Worm (Caenorhabditis elegans): ENCODE data around the gene str-106.

str-106 gene

ce11 chrV:16155111-16155510 lies 25.3 kb upstream of the str-106 start, which contains the start of gene str-97:
str-97 (minus strand) TSS chrV:16155211.
- no peak for TF ChIP-seq mdl-1 (tag; optimal IDR thresholded peaks at IDR 0.05)
- no peak for TF ChIP-seq lin-39 (tag; optimal IDR thresholded peaks at IDR 0.05)
- no peak for TF ChIP-seq skn-1 (tag; optimal IDR thresholded peaks at IDR 0.05)
- TF ChIP-seq ceh-82 (tag; optimal IDR thresholded peaks at IDR 0.05), result no peak
- TF ChIP-seq C34F6.9 (tag; optimal IDR thresholded peaks at IDR 0.05), result no peak
- TF ChIP-seq gmeb-1 (tag; optimal IDR thresholded peaks at IDR 0.05), result no peak
- no peak for TF ChIP-seq nhr-11 (tag; optimal IDR thresholded peaks at IDR 0.05)
- no peak for TF ChIP-seq nhr-21 (tag; optimal IDR thresholded peaks at IDR 0.05)
- no peak for TF ChIP-seq unc-39 (tag; optimal IDR thresholded peaks at IDR 0.05)
- TF ChIP-seq mbf-1 (tag; optimal IDR thresholded peaks at IDR 0.05), result no peak
- TF ChIP-seq unc-62 (GFP tag; optimal IDR thresholded peaks at IDR 0.05), result no peak
- TF ChIP-seq nhr-237 (tag; optimal IDR thresholded peaks at IDR 0.05), result no peak
- TF ChIP-seq ceh-16 (tag; optimal IDR thresholded peaks at IDR 0.05), result no peak
- TF ChIP-seq crh-2 (tag; optimal IDR thresholded peaks at IDR 0.05), result no peak
- no peak for TF ChIP-seq elt-3 (tag; optimal IDR thresholded peaks at IDR 0.05)
- TF ChIP-seq dmd-4 (tag; optimal IDR thresholded peaks at IDR 0.05), result no peak
- TF ChIP-seq nhr-10 (tag; optimal IDR thresholded peaks at IDR 0.05), result no peak
- TF ChIP-seq R02D3.7 (tag; optimal IDR thresholded peaks at IDR 0.05), result no peak
- no peak for TF ChIP-seq lin-11 (tag; optimal IDR thresholded peaks at IDR 0.05)
- no peak for TF ChIP-seq nhr-23 (tag; optimal IDR thresholded peaks at IDR 0.05)

ce11 chrV:16158391-16158790 lies 22.1 kb upstream of the str-106 start, which contains the start of gene str-99:
str-99 (minus strand) TSS chrV:16158491.
- TF ChIP-seq mab-5 (tag; optimal IDR thresholded peaks at IDR 0.05) (no peak), gmeb-1 (tag; optimal IDR thresholded peaks at IDR 0.05) (no peak), ztf-1 (GFP tag; conservative IDR thresholded peaks at IDR 0.05) (no peak), C34F6.9 (tag; optimal IDR thresholded peaks at IDR 0.05) (no peak), nhr-23 (tag; optimal IDR thresholded peaks at IDR 0.05) (no peak), lsy-2 (tag; optimal IDR thresholded peaks at IDR 0.05) (no peak), nhr-129 (tag; optimal IDR thresholded peaks at IDR 0.05) (no peak), F13H6.1 (tag; optimal IDR thresholded peaks at IDR 0.05) (no peak), unc-55 (GFP tag; optimal IDR thresholded peaks at IDR 0.05) (no peak), ZK546.5 (tag; optimal IDR thresholded peaks at IDR 0.05) (no peak), fos-1 (tag; optimal IDR thresholded peaks at IDR 0.05) (no peak), Y55F3AM.14 (GFP tag; optimal IDR thresholded peaks at IDR 0.05) (no peak), elt-1 (tag; optimal IDR thresholded peaks at IDR 0.05) (no peak), peb-1 (tag; optimal IDR thresholded peaks at IDR 0.05) (no peak), ztf-4 (tag; optimal IDR thresholded peaks at IDR 0.05) (no peak), nhr-237 (tag; optimal IDR thresholded peaks at IDR 0.05) (no peak), nhr-77 (tag; optimal IDR thresholded peaks at IDR 0.05) (no peak), alr-1 (tag; optimal IDR thresholded peaks at IDR 0.05) (no peak)

ce11 chrV:16159594-16159993 lies 20.9 kb upstream of the str-106 start, which contains the start of gene F10A3.17:
F10A3.17 (minus strand) TSS chrV:16159694.
- TF ChIP-seq nhr-12 (tag; optimal IDR thresholded peaks at IDR 0.05) (no peak), egl-27 (tag; optimal IDR thresholded peaks at IDR 0.05) (no peak), unc-39 (tag; optimal IDR thresholded peaks at IDR 0.05) (no peak), ama-1 (optimal IDR thresholded peaks at IDR 0.05) (no peak), nhr-10 (tag; optimal IDR thresholded peaks at IDR 0.05) (no peak), ztf-11 (tag; optimal IDR thresholded peaks at IDR 0.05) (no peak), nhr-11 (tag; optimal IDR thresholded peaks at IDR 0.05) (no peak), nhr-77 (tag; optimal IDR thresholded peaks at IDR 0.05) (no peak), snpc-4 (tag; optimal IDR thresholded peaks at IDR 0.05) (no peak), aly-2 (tag; optimal IDR thresholded peaks at IDR 0.05) (no peak), unc-55 (GFP tag; optimal IDR thresholded peaks at IDR 0.05) (no peak), zag-1 (tag; optimal IDR thresholded peaks at IDR 0.05) (no peak), ZK546.5 (tag; optimal IDR thresholded peaks at IDR 0.05) (no peak), Y55F3AM.14 (GFP tag; optimal IDR thresholded peaks at IDR 0.05) (no peak), mab-5 (tag; optimal IDR thresholded peaks at IDR 0.05) (no peak), blmp-1 (tag; optimal IDR thresholded peaks at IDR 0.05; ENCODE audit: insufficient read depth) (no peak)

Data from whole organism, L2 larva.